Fruit fly (Drosophila melanogaster) whole organism, prepupa: Measurements from ENCODE around the gene Ir67a.

Experiments
- Blimp-1 ChIP-seq: fragments of 200-800 bp; sonication (Bioruptor generic); optimal IDR thresholded peaks from 3 replicates; lab custom pipeline; 2017; ENCODE audit warnings: missing biosample characterization, missing genetic modification characterization, mild to moderate bottlenecking, moderate library complexity, missing genetic modification reagents
- CG11294 ChIP-seq: fragments of 200-800 bp; sonication (Bioruptor generic); IDR thresholded peaks from 2 replicates; pipeline ENCODE4 v1.3.6; 2022; ENCODE audit warnings: missing biosample characterization, missing genetic modification characterization
- CG9139 ChIP-seq: fragments of 200-800 bp; sonication (Bioruptor generic); optimal IDR thresholded peaks from 3 replicates; lab custom pipeline; 2017; ENCODE audit warnings: missing biosample characterization, mild to moderate bottlenecking, missing genetic modification characterization
- Eip75B ChIP-seq: fragments of 200-800 bp; sonication (Bioruptor generic); optimal IDR thresholded peaks from 3 replicates; lab custom pipeline; 2016; ENCODE audit warnings: missing biosample characterization, missing genetic modification characterization
- Eip93F ChIP-seq: fragments of 200-800 bp; sonication (Bioruptor generic); optimal IDR thresholded peaks from 2 replicates; lab custom pipeline; 2016; ENCODE audit warnings: missing biosample characterization, mild to moderate bottlenecking, missing genetic modification characterization
- Met ChIP-seq: fragments of 200-800 bp; sonication (Bioruptor generic); optimal IDR thresholded peaks from 3 replicates; lab custom pipeline; 2016; ENCODE audit warnings: missing biosample characterization, missing genetic modification characterization
- OdsH ChIP-seq: fragments of 200-800 bp; sonication (Bioruptor generic); optimal IDR thresholded peaks from 3 replicates; lab custom pipeline; 2016; ENCODE audit warnings: missing biosample characterization, missing genetic modification characterization
- fd59A ChIP-seq: fragments of 200-800 bp; sonication (Bioruptor generic); optimal IDR thresholded peaks from 2 replicates; lab custom pipeline; 2017; ENCODE audit warnings: missing biosample characterization, mild to moderate bottlenecking, missing genetic modification characterization, missing genetic modification reagents
- vri ChIP-seq: fragments of 200-800 bp; sonication (Bioruptor generic); optimal IDR thresholded peaks from 3 replicates; lab custom pipeline; 2016; ENCODE audit warnings: missing biosample characterization, mild to moderate bottlenecking, missing genetic modification characterization

- TF ChIP-seq Eip93F (no peak), Eip75B (GFP tag; lab: Kevin White, UChicago) (no peak), fd59A (no peak), OdsH (no peak), CG11294 (GFP tag; lab: Robert Waterston, UW) (no peak), vri (GFP tag; lab: Kevin White, UChicago) (no peak), Blimp-1 (GFP tag; lab: Kevin White, UChicago) (no peak), Met (GFP tag; lab: Kevin White, UChicago) (no peak), CG9139 (GFP tag; lab: Kevin White, UChicago) (peak; percentile 16)
These were observed 18.4 kb downstream of the Ir67a start, which contains the start of gene CG33700 for dm6 chr3L:9525444-9525843.
